Fruit fly (Drosophila melanogaster) whole organism, wandering third instar larva: Measurements from ENCODE around the gene CG43090.

Experiments used
- Abd-B ChIP-seq: fragments of >200 bp; optimal IDR thresholded peaks from 2 replicates; lab custom pipeline; 2017; ENCODE audit warnings: missing biosample characterization, missing genetic modification characterization
- CG9705 ChIP-seq: fragments of 200-800 bp; sonication (Bioruptor generic); optimal IDR thresholded peaks from 2 replicates; lab custom pipeline; 2018; ENCODE audit warnings: missing biosample characterization, mild to moderate bottlenecking, missing genetic modification characterization
- CrebA ChIP-seq: fragments of 200-800 bp; sonication (Bioruptor generic); optimal IDR thresholded peaks from 2 replicates; lab custom pipeline; 2016; ENCODE audit warnings: missing biosample characterization, mild to moderate bottlenecking, missing genetic modification characterization, borderline replicate concordance
- Dfd ChIP-seq: fragments of >200 bp; optimal IDR thresholded peaks from 2 replicates; lab custom pipeline; 2017; ENCODE audit warnings: missing biosample characterization, missing genetic modification characterization
- GATAd ChIP-seq: sonication (Bioruptor generic); optimal IDR thresholded peaks from 2 replicates; lab custom pipeline; 2016; ENCODE audit warnings: missing biosample characterization, missing genetic modification characterization
- HLH106 ChIP-seq: fragments of 200-800 bp; optimal IDR thresholded peaks from 3 replicates; lab custom pipeline; 2019; ENCODE audit warnings: missing biosample characterization, mild to moderate bottlenecking, missing genetic modification characterization, moderate library complexity
- Hnf4 ChIP-seq: fragments of 200-800 bp; sonication (Bioruptor generic); optimal IDR thresholded peaks from 2 replicates; lab custom pipeline; 2016; ENCODE audit warnings: missing biosample characterization, mild to moderate bottlenecking, missing genetic modification characterization
- Hr78 ChIP-seq: fragments of >200 bp; optimal IDR thresholded peaks from 2 replicates; lab custom pipeline; 2017; ENCODE audit warnings: missing biosample characterization, missing genetic modification characterization
- Hr83 ChIP-seq: fragments of 200-300 bp; sonication (Bioruptor generic); optimal IDR thresholded peaks from 2 replicates; lab custom pipeline; 2016; ENCODE audit warnings: missing biosample characterization, mild to moderate bottlenecking, missing genetic modification characterization, moderate library complexity; ENCODE audit not compliant: poor library complexity, severe bottlenecking
- Jra ChIP-seq: sonication (Bioruptor generic); optimal IDR thresholded peaks from 2 replicates; lab custom pipeline; 2016; ENCODE audit warnings: missing biosample characterization, missing genetic modification characterization
- Mio ChIP-seq: sonication (Bioruptor generic); optimal IDR thresholded peaks from 2 replicates; lab custom pipeline; 2016; ENCODE audit warnings: missing biosample characterization, missing genetic modification characterization
- N ChIP-seq: fragments of >200 bp; optimal IDR thresholded peaks from 2 replicates; lab custom pipeline; 2018; ENCODE audit warnings: missing biosample characterization, missing external identifiers, missing genetic modification characterization
- OdsH ChIP-seq: fragments of 200-800 bp; sonication (Bioruptor generic); optimal IDR thresholded peaks from 2 replicates; lab custom pipeline; 2016; ENCODE audit warnings: missing biosample characterization, mild to moderate bottlenecking, missing genetic modification characterization
- Rel ChIP-seq, 2 experiments: fragments of 200-800 bp; sonication (Bioruptor generic) in 1 of 2; optimal IDR thresholded peaks; 2 replicates in 1 of 2; 3 replicates in 1 of 2; lab custom pipeline; 2016 to 2019; ENCODE audit warnings: mild to moderate bottlenecking in 2 of 2, missing biosample characterization in 2 of 2, missing genetic modification characterization in 2 of 2, moderate library complexity in 1 of 2
- Sp1 ChIP-seq: fragments of 200-800 bp; sonication (Bioruptor generic); optimal IDR thresholded peaks from 3 replicates; lab custom pipeline; 2019; ENCODE audit warnings: missing biosample characterization, mild to moderate bottlenecking, missing genetic modification characterization, moderate library complexity
- brk ChIP-seq: fragments of 200-800 bp; sonication (Bioruptor generic); optimal IDR thresholded peaks from 2 replicates; lab custom pipeline; 2016; ENCODE audit warnings: missing biosample characterization, mild to moderate bottlenecking, missing genetic modification characterization
- dl ChIP-seq, 2 experiments: fragments of 175-275, 200-275 bp in 1 of 2; fragments of 200-275 bp in 1 of 2; sonication (Bioruptor generic); optimal IDR thresholded peaks; lab custom pipeline; 2018; ENCODE audit warnings: mild to moderate bottlenecking in 2 of 2, missing biosample characterization in 2 of 2, missing genetic modification characterization in 2 of 2, moderate library complexity in 2 of 2; ENCODE audit not compliant: partially characterized antibody in 2 of 2, insufficient read depth in 1 of 2
- dmrt93B ChIP-seq: fragments of 200-800 bp; sonication (Bioruptor generic); optimal IDR thresholded peaks from 2 replicates; lab custom pipeline; 2018; ENCODE audit warnings: missing biosample characterization, mild to moderate bottlenecking, missing genetic modification characterization
- ey ChIP-seq: fragments of 200-800 bp; sonication (Bioruptor generic); optimal IDR thresholded peaks from 2 replicates; lab custom pipeline; 2016; ENCODE audit warnings: missing biosample characterization, missing genetic modification characterization
- foxo ChIP-seq, 2 experiments: fragments of 200-800 bp; sonication (Bioruptor generic); optimal IDR thresholded peaks; 2 replicates in 1 of 2; 3 replicates in 1 of 2; lab custom pipeline; 2016 to 2017; ENCODE audit warnings: missing biosample characterization in 2 of 2, missing genetic modification characterization in 2 of 2
- fru ChIP-seq: fragments of 200-800 bp; sonication (Bioruptor generic); optimal IDR thresholded peaks from 3 replicates; lab custom pipeline; 2016; ENCODE audit warnings: missing biosample characterization, mild to moderate bottlenecking, missing genetic modification characterization
- jim ChIP-seq: fragments of 175-275, 200-325 bp; sonication (Bioruptor generic); optimal IDR thresholded peaks from 2 replicates; lab custom pipeline; 2016; ENCODE audit warnings: missing biosample characterization, mild to moderate bottlenecking, missing genetic modification characterization
- pan ChIP-seq: fragments of >200 bp; optimal IDR thresholded peaks from 2 replicates; lab custom pipeline; 2017
- psq ChIP-seq: fragments of 200-800 bp; sonication (Bioruptor generic); optimal IDR thresholded peaks from 3 replicates; lab custom pipeline; 2017; ENCODE audit warnings: missing biosample characterization, mild to moderate bottlenecking, missing genetic modification characterization, moderate library complexity
- rgr ChIP-seq: fragments of 200-800 bp; sonication (Bioruptor generic); optimal IDR thresholded peaks from 3 replicates; lab custom pipeline; 2016; ENCODE audit warnings: missing biosample characterization, mild to moderate bottlenecking, missing genetic modification characterization
- sage ChIP-seq: fragments of 200-800 bp; sonication (Bioruptor generic); optimal IDR thresholded peaks from 2 replicates; lab custom pipeline; 2016; ENCODE audit warnings: missing biosample characterization, mild to moderate bottlenecking, missing genetic modification characterization
- tai ChIP-seq: sonication (Bioruptor generic); optimal IDR thresholded peaks from 2 replicates; lab custom pipeline; 2016; ENCODE audit warnings: missing biosample characterization, missing genetic modification characterization
- woc ChIP-seq: sonication (Bioruptor generic); optimal IDR thresholded peaks from 2 replicates; lab custom pipeline; 2016; ENCODE audit warnings: missing biosample characterization, mild to moderate bottlenecking, missing genetic modification characterization

CG43090 gene

DNA sequence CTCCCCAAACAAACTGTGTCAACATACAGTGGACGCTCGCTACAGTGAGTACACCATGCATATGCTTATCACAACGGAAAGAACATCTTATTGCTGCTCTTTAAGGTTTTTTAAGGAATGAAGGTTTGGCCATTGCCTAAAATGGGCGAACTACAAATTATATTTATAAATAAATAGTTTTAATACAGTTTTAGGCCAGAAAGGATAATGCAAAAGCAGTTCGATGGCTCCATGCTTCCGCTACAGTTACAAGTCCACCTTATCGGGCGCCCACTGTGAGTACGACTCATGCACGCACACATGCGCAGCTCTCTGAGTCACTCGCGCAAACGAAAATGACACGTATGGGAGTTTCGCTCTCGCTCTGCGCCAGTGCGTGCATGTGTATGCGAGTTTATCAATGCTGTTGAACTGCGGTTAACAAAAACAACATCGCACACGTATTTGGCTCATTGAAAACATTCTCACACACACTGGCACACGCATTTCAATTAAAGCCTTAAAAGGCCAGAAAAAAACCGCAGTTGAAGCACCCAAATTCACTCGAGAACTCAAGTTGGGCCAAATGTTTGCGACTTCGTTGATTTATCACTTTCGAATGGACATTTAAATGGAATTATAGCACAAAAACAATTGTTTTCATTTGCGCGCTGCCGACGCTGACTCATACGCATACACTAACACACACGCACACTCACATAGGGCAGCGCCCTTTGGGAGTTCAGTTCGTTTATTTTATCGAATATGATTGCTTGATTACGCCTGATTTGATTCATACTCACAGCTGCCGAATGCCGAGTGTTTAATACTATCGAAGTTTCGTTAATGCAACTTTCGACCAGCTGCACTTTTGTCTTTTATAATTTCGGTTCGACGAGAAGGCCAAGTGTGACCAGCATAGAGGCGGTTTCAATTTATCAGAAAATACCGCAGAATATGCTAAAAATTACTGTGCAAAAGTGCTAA is 24.8 kb upstream of the CG43090 start, which contains the start of gene sqh (continued):
- TF ChIP-seq Hr83 (GFP tag; lab: Kevin White, UChicago) (peak; percentile 66), Hnf4 (GFP tag; lab: Kevin White, UChicago) (peak; percentile 82), OdsH (GFP tag; lab: Kevin White, UChicago) (peak; percentile 90), Mio (peak; percentile 33), rgr (GFP tag; lab: Kevin White, UChicago) (peak; percentile 89), Hr78 (no peak), dmrt93B (GFP tag; lab: Kevin White, UChicago) (peak; percentile 83), foxo (GFP tag; optimal IDR thresholded peaks at IDR 0.05; lab: Kevin White, UChicago) (peak in 1 of 2 experiments; percentile 91), Jra (GFP tag; lab: Kevin White, UChicago) (peak; percentile 97), psq (peak; percentile 85), N (GFP tag; lab: Kevin White, UChicago) (peak; percentile 26), Abd-B (GFP tag; lab: Kevin White, UChicago) (no peak), tai (GFP tag; lab: Kevin White, UChicago) (no peak), Rel (GFP tag; optimal IDR thresholded peaks at IDR 0.05; lab: Kevin White, UChicago) (peak; percentile 79), Rel (tag; optimal IDR thresholded peaks at IDR 0.05; lab: Kevin White, UChicago) (peak; percentile 70)

DNA sequence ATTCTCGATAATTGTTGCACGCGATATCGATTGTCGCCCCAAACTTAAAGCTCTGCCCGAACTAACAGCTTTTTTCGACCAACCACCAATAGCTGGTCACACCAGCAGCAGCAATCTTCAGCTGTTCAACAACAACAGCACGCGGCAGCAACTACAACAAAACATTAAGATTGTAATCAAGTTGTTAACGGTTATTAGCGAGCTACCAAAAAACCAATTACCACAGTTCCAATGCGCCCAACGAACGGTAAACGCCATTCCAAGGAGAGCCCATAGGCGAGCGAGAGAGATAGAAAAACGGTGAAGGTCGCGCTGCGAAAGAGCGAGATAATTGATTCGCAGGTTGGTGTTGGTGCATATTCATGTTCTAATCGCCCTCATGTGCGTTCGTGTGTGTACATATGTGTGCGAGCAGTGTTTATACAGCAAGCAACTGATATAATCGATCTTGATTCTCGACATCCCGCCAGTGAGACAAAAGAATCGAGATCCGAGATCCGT is 20.2 kb upstream of the CG43090 start, which contains the start of gene Efr:
Efr (plus strand) TSS at position 113 of the 501 bp plus-strand sequence.
- TF ChIP-seq Hr78, result no peak
- no peak for TF ChIP-seq Rel (GFP tag; optimal IDR thresholded peaks at IDR 0.05; lab: Kevin White, UChicago)
- TF ChIP-seq Rel (tag; optimal IDR thresholded peaks at IDR 0.05; lab: Kevin White, UChicago), result no peak
- no peak for TF ChIP-seq GATAd (GFP tag; lab: Kevin White, UChicago)
- TF ChIP-seq rgr (GFP tag; lab: Kevin White, UChicago), result no peak
- no peak for TF ChIP-seq woc (GFP tag; lab: Kevin White, UChicago)
- TF ChIP-seq fru (GFP tag; lab: Kevin White, UChicago), result no peak
- TF ChIP-seq sage (GFP tag; lab: Kevin White, UChicago), result no peak
- no peak for TF ChIP-seq Sp1 (GFP tag; lab: Kevin White, UChicago)
- TF ChIP-seq ey (GFP tag; lab: Kevin White, UChicago), result no peak
- no peak for TF ChIP-seq CG9705
- TF ChIP-seq pan, result no peak
- no peak for TF ChIP-seq foxo (GFP tag; optimal IDR thresholded peaks at IDR 0.05; lab: Kevin White, UChicago)
- TF ChIP-seq brk (GFP tag; lab: Kevin White, UChicago), result no peak
- no peak for TF ChIP-seq OdsH (GFP tag; lab: Kevin White, UChicago)
- no peak for TF ChIP-seq CrebA (GFP tag; lab: Kevin White, UChicago)
- no peak for TF ChIP-seq dl (GFP tag; optimal IDR thresholded peaks at IDR 0.05; lab: Kevin White, UChicago; ENCODE audit: insufficient read depth in 1 of 2, partially characterized antibody in 2 of 2)

DNA sequence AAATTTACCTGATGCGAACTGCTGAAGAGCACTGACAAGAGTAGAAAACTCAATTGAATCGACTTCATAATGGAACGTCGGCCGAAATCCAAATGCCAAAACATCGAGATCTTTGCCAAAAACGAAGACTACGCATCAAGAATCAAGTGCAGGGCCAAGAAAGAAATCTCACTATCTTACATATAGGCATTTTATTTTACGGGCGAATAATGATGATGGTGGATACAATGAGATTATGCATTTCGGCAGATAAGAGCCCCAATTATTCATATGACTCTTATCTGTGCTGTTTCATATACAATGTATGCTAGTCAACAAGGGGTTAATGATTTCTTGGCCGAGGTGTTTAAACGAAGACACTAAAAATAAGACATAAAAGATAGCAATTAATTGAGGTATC is 19.5 kb upstream of the CG43090 start, which contains the start of gene Btnd:
Btnd (minus strand) TSS at position 101 of the 400 bp plus-strand sequence.
- TF ChIP-seq CG9705, result no peak
- TF ChIP-seq, all 38 proteins: peak for 0

DNA sequence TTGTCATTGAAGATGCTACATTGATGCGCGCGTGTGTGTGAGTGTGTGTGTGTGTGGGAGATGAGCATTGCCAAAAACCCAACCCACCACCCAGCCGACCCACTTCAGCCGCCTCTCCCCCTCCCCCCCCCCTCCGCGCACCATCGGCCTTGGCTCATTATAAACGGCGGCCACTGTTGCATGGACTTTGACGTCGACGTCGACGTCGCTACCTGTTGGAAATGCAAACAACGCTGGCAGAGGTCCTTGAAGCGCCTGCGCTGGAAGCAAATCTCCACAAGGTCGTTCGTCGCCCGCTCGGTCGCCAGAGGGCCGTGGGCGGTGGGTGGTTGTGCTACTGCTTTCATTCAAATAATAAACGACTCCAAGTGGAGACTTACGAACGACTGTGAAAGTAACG is 17.0 kb upstream of the CG43090 start:
- TF ChIP-seq ey (GFP tag; lab: Kevin White, UChicago) (no peak), HLH106 (tag; lab: Kevin White, UChicago) (no peak), jim (GFP tag; lab: Kevin White, UChicago) (no peak), Abd-B (GFP tag; lab: Kevin White, UChicago) (no peak), Dfd (peak; percentile 90)

DNA sequence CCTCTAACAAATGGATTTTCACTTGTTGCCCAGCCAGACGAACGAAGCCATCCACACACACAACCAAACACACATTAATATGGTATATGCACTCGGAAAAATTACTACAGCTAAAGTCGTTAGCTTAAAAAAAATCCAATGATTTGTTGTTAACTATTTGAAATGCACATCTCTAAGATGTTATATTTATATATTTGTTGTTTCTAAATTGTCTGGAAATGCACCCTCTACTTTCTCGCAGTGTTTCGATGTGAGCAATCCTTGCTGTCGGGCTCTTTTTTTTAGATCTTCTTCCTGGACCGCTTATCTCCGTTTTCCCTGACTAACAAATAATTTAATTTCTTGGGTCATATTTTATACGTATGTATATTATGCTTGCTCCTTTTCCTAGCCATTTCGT is 5.4 kb upstream of the CG43090 start:
- TF ChIP-seq N (GFP tag; lab: Kevin White, UChicago) (no peak), jim (GFP tag; lab: Kevin White, UChicago) (no peak), fru (GFP tag; lab: Kevin White, UChicago) (no peak)
